Worm (Caenorhabditis elegans) whole organism, late embryonic: ENCODE data around the gene F13H6.5.
A peak's percentile ranks its signal among the peaks of the same experiment; 100 is the strongest.

Experiments
- F13H6.1 ChIP-seq: sonication (generic microtip); optimal IDR thresholded peaks from 2 replicates; lab custom pipeline; 2016; ENCODE audit warnings: missing genetic modification characterization, missing compliant biosample characterization
- T23F11.4 ChIP-seq: fragments of 200-800 bp; sonication (Bioruptor generic); optimal IDR thresholded peaks from 2 replicates; lab custom pipeline; 2018; ENCODE audit warnings: mild to moderate bottlenecking, missing genetic modification characterization, missing compliant biosample characterization
- Y22D7AL.16 ChIP-seq: sonication (generic microtip); optimal IDR thresholded peaks from 2 replicates; lab custom pipeline; 2016; ENCODE audit warnings: missing genetic modification characterization, missing compliant biosample characterization
- ceh-14 ChIP-seq: sonication (generic microtip); optimal IDR thresholded peaks from 2 replicates; lab custom pipeline; 2016; ENCODE audit warnings: missing genotype, missing genetic modification characterization, missing compliant biosample characterization
- ceh-24 ChIP-seq: sonication (generic microtip); optimal IDR thresholded peaks from 2 replicates; lab custom pipeline; 2016; ENCODE audit warnings: mild to moderate bottlenecking, missing genetic modification characterization, missing compliant biosample characterization
- ceh-45 ChIP-seq: fragments of 200-800 bp; sonication (Bioruptor generic); IDR thresholded peaks from 2 replicates; pipeline ENCODE4 v1.3.6; 2022; ENCODE audit warnings: missing genetic modification reagents, missing genetic modification characterization, missing compliant biosample characterization
- ceh-48 ChIP-seq: sonication (generic microtip); optimal IDR thresholded peaks from 2 replicates; lab custom pipeline; 2016; ENCODE audit warnings: missing genetic modification characterization, inconsistent platforms, missing compliant biosample characterization
- ceh-6 ChIP-seq: fragments of 200-800 bp; sonication (Bioruptor generic); optimal IDR thresholded peaks from 2 replicates; lab custom pipeline; 2018; ENCODE audit warnings: mild to moderate bottlenecking, missing genetic modification characterization, missing compliant biosample characterization
- dve-1 ChIP-seq: sonication (generic microtip); optimal IDR thresholded peaks from 2 replicates; lab custom pipeline; 2017; ENCODE audit warnings: antibody characterized with exemption, mild to moderate bottlenecking, missing genetic modification characterization, missing compliant biosample characterization
- elt-2 ChIP-seq: sonication (generic microtip); optimal IDR thresholded peaks from 2 replicates; lab custom pipeline; 2016; ENCODE audit warnings: missing genetic modification reagents, missing genetic modification characterization, missing compliant biosample characterization
- fkh-10 ChIP-seq: fragments of 150-350 bp; optimal IDR thresholded peaks from 2 replicates; lab custom pipeline; 2014; ENCODE audit warnings: missing biosample characterization, missing genetic modification reagents, missing genetic modification characterization
- fkh-6 ChIP-seq: sonication (generic microtip); optimal IDR thresholded peaks from 2 replicates; lab custom pipeline; 2016; ENCODE audit warnings: missing genetic modification characterization, missing compliant biosample characterization
- gmeb-2 ChIP-seq: sonication (generic microtip); optimal IDR thresholded peaks from 2 replicates; lab custom pipeline; 2016; ENCODE audit warnings: missing genetic modification characterization, inconsistent platforms, missing compliant biosample characterization
- hlh-13 ChIP-seq: fragments of 200-800 bp; sonication (Bioruptor generic); optimal IDR thresholded peaks from 2 replicates; lab custom pipeline; 2018; ENCODE audit warnings: mild to moderate bottlenecking, missing genetic modification characterization, missing compliant biosample characterization
- hlh-15 ChIP-seq: sonication (generic microtip); optimal IDR thresholded peaks from 2 replicates; lab custom pipeline; 2016; ENCODE audit warnings: missing genetic modification characterization, missing compliant biosample characterization
- hlh-30 ChIP-seq: sonication (generic microtip); optimal IDR thresholded peaks from 2 replicates; lab custom pipeline; 2017; ENCODE audit warnings: antibody characterized with exemption, missing genetic modification characterization, missing compliant biosample characterization; ENCODE audit not compliant: insufficient read depth
- hlh-6 ChIP-seq: sonication (generic microtip); optimal IDR thresholded peaks from 2 replicates; lab custom pipeline; 2016; ENCODE audit warnings: missing genotype, missing genetic modification characterization, missing compliant biosample characterization
- hlh-8 ChIP-seq: sonication (generic microtip); optimal IDR thresholded peaks from 2 replicates; lab custom pipeline; 2016; ENCODE audit warnings: missing genotype, missing genetic modification characterization, missing compliant biosample characterization
- lim-6 ChIP-seq: sonication (generic microtip); optimal IDR thresholded peaks from 2 replicates; lab custom pipeline; 2016; ENCODE audit warnings: missing genetic modification characterization, missing compliant biosample characterization
- mec-3 ChIP-seq: sonication (generic microtip); optimal IDR thresholded peaks from 2 replicates; lab custom pipeline; 2016; ENCODE audit warnings: borderline replicate concordance, missing genetic modification characterization, missing compliant biosample characterization
- nfya-1 ChIP-seq: sonication (generic microtip); optimal IDR thresholded peaks from 2 replicates; lab custom pipeline; 2017; ENCODE audit warnings: missing genetic modification characterization, mild to moderate bottlenecking, missing compliant biosample characterization, antibody characterized with exemption, moderate library complexity
- npax-4 ChIP-seq: sonication (generic microtip); optimal IDR thresholded peaks from 2 replicates; lab custom pipeline; 2016; ENCODE audit warnings: missing genetic modification characterization, missing compliant biosample characterization
- pat-9 ChIP-seq: fragments of 200-800 bp; sonication (Bioruptor generic); optimal IDR thresholded peaks from 2 replicates; lab custom pipeline; 2018; ENCODE audit warnings: mild to moderate bottlenecking, missing genetic modification characterization, moderate library complexity, missing compliant biosample characterization
- pax-1 ChIP-seq: fragments of 150-350 bp; optimal IDR thresholded peaks from 2 replicates; lab custom pipeline; 2014; ENCODE audit warnings: missing biosample characterization, missing genetic modification characterization
- pros-1 ChIP-seq: fragments of 150-350 bp; optimal IDR thresholded peaks from 2 replicates; lab custom pipeline; 2014; ENCODE audit warnings: missing biosample characterization, missing genetic modification reagents, missing genetic modification characterization
- ref-2 ChIP-seq: sonication (generic microtip); optimal IDR thresholded peaks from 2 replicates; lab custom pipeline; 2016; ENCODE audit warnings: missing genetic modification characterization, missing compliant biosample characterization
- rnt-1 ChIP-seq: sonication (generic microtip); optimal IDR thresholded peaks from 2 replicates; lab custom pipeline; 2016; ENCODE audit warnings: missing genetic modification characterization, missing compliant biosample characterization
- sox-2 ChIP-seq: fragments of 200-800 bp; sonication (Bioruptor generic); IDR thresholded peaks from 2 replicates; pipeline ENCODE4 v1.3.6; 2022; ENCODE audit warnings: missing genetic modification reagents, missing genetic modification characterization, missing compliant biosample characterization
- syd-9 ChIP-seq: sonication (generic microtip); optimal IDR thresholded peaks from 2 replicates; lab custom pipeline; 2016; ENCODE audit warnings: mild to moderate bottlenecking, missing genetic modification characterization, moderate library complexity, missing compliant biosample characterization
- ttx-3 ChIP-seq: sonication (generic microtip); optimal IDR thresholded peaks from 2 replicates; lab custom pipeline; 2016; ENCODE audit warnings: missing genetic modification reagents, missing genetic modification characterization, missing compliant biosample characterization
- unc-42 ChIP-seq: sonication (generic microtip); optimal IDR thresholded peaks from 2 replicates; lab custom pipeline; 2016; ENCODE audit warnings: missing genotype, missing genetic modification characterization, missing compliant biosample characterization
- unc-86 ChIP-seq: sonication (generic microtip); optimal IDR thresholded peaks from 2 replicates; lab custom pipeline; 2016; ENCODE audit warnings: missing genetic modification characterization, missing compliant biosample characterization

F13H6.5 gene

DNA sequence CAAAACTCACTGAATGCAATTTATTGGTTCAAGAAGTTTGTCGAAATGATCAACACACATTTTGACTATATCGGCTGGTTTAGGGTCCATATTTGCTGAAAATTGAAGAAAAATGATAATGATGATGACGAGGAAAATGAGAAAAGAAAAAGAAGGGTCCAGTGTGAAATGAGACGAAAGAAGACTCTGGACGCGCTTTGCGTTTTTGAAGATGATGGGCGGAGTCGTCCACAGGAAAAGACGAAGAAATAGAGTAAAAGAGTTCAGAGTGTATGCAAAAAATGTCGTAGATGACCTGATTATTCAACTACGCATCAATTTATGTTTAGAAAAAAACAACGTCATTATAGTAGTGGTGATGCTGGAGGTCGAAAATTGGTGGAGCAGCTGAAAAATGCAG is at the start of gene F13H6.5:
Gene F13H6.5, minus strand, starts transcription at position 101 of the 400 bp plus-strand sequence.
- no peak for TF ChIP-seq hlh-13 (GFP tag; lab: Kevin White, UChicago)
- TF ChIP-seq ceh-14 (tag; lab: Kevin White, UChicago) = no peak
- TF ChIP-seq ceh-6 (GFP tag; lab: Kevin White, UChicago) = no peak
- TF ChIP-seq ceh-45 = no peak
- no peak for TF ChIP-seq fkh-6 (tag; lab: Kevin White, UChicago)
- no peak for TF ChIP-seq dve-1 (tag; lab: Kevin White, UChicago)
- TF ChIP-seq pros-1 (tag; lab: Kevin White, UChicago) = no peak
- TF ChIP-seq syd-9 = no peak
- no peak for TF ChIP-seq hlh-15 (tag; lab: Kevin White, UChicago)
- no peak for TF ChIP-seq pax-1 (tag; lab: Kevin White, UChicago)
- TF ChIP-seq mec-3 (tag; lab: Kevin White, UChicago) = no peak
- no peak for TF ChIP-seq npax-4 (tag; lab: Kevin White, UChicago)

DNA sequence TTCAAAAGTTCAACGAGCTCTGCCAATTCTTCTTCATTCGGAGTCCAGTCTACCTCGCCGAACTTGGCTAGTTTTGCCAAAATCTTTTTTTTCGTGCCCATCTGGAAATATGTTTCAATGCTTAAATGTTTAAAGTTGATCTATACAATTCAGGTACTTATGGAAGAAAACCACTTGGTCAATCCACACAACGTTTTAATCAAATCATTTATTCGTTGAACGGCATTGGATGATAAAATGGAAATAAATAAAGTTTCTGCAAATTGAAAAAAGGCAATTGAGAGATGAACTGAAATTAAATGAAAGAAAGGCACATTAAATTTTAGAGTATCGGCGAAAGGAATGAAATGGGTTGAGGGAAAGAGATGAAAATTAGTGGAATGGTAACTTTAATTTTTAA is 49.3 kb upstream of the F13H6.5 start, which contains the start of gene urb-1:
Gene urb-1, minus strand, starts transcription at position 101 of the 400 bp plus-strand sequence.
- TF ChIP-seq pat-9 (tag; lab: Kevin White, UChicago) (no peak), hlh-6 (tag; lab: Kevin White, UChicago) (no peak), ceh-48 (tag; lab: Kevin White, UChicago) (no peak), Y22D7AL.16 (tag; lab: Kevin White, UChicago) (no peak), T23F11.4 (GFP tag; lab: Kevin White, UChicago) (no peak), unc-42 (tag; lab: Kevin White, UChicago) (no peak), gmeb-2 (no peak), ceh-6 (GFP tag; lab: Kevin White, UChicago) (no peak), fkh-10 (GFP tag; lab: Kevin White, UChicago) (no peak), F13H6.1 (tag; lab: Kevin White, UChicago) (no peak)

DNA sequence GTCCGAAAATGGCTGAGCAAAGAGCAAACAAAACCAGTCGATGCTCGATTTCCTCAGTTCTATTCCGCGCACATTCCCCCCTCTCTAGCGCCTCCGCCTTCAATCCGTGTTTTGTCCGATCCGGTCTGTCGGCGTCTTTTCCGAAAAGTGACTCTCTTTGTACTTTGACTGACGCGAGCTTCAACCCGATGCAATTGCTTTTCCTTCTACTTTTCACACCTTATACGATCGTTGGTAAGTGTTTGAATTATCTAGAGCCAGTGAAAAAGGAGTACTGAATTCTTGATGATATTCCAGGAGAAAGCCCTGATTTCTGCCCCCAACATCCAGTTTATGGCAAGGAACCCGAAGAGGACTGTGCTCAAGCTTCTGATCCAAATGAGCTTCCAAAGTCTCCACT is 40.2 kb upstream of the F13H6.5 start, which contains the start of gene cht-6:
Gene cht-6, plus strand, starts transcription at position 9 of the 400 bp plus-strand sequence.
- no peak for TF ChIP-seq unc-86 (tag; lab: Kevin White, UChicago)
- no peak for TF ChIP-seq lim-6 (tag; lab: Kevin White, UChicago)
- TF ChIP-seq hlh-30 (tag; lab: Kevin White, UChicago) = no peak
- no peak for TF ChIP-seq sox-2

DNA sequence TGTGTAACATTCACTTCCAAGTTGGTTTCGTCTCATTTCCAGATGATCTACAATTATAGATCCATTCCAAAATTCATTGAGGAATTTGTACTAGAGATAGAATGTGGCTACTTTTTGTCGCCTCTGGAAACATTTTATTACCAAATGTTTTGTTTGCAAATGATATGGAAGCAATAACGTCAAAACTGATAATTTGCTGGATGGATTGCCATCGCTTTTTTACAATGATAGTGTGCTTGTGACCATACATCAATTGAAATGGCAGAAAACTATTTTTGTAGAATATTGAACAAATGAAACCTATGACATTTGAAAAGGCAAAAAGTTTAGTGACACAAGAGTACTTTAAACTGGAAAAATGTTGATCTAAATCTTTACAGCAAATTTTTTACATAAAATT is 39.7 kb upstream of the F13H6.5 start:
- no peak for TF ChIP-seq ttx-3 (tag; lab: Kevin White, UChicago)
- no peak for TF ChIP-seq pat-9 (tag; lab: Kevin White, UChicago)
- no peak for TF ChIP-seq ceh-24 (tag; lab: Kevin White, UChicago)
- no peak for TF ChIP-seq rnt-1 (tag; lab: Kevin White, UChicago)
- TF ChIP-seq nfya-1 (tag; lab: Kevin White, UChicago) = no peak
- TF ChIP-seq, all 69 proteins: peak for 0

DNA sequence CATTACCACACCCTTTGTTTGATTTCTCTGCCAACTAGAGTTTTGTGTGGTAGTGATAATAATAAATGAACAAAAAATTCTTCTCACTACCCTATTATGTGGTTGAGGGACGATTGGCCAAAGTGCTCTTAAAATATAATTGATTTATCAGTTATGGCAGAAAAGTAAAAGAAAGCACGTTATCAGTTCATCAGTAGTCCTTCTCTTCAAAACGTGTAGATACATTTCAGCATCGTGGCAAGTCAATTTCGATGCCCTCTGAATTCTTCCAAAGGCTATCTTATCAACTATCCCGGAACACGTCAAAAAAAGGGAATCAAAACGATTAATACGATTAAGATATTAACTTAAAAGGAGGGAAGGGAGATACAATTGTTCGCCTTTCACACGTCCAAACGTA is 38.3 kb upstream of the F13H6.5 start:
- TF ChIP-seq hlh-8 (tag; lab: Kevin White, UChicago) (no peak), elt-2 (peak; percentile 54)
- TF ChIP-seq, all 69 proteins: peak for 1

DNA sequence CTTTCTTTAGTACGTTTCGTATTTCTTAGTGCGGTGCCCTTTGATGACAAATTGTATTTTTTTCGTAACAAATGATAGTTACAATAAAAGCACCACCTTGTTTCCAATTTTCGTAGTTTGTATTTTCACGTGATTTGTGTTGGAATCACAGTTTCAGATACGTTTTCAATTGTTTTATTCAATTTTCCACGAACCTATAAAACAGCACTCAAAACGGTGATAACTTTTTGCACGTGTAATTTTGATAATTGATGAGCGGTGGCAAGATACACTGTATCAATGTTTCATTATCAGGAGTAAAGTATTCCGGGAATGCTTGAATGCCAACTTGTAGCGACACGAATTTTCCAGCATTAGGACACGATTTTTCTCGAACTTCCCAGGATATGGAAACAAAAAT is 36.4 kb upstream of the F13H6.5 start:
- TF ChIP-seq elt-2 (peak; percentile 24), ref-2 (no peak)
- TF ChIP-seq, all 69 proteins: peak for 1
